Worm (Caenorhabditis elegans) whole organism, L1 larva: ENCODE results near the gene clec-68.

Experiments
- alr-1 ChIP-seq: fragments of 200-800 bp; sonication (Bioruptor generic); optimal IDR thresholded peaks from 2 replicates; lab custom pipeline; 2018; ENCODE audit warnings: borderline replicate concordance, mild to moderate bottlenecking, missing genetic modification characterization, missing compliant biosample characterization
- fkh-4 ChIP-seq: sonication (generic microtip); optimal IDR thresholded peaks from 2 replicates; lab custom pipeline; 2016; ENCODE audit warnings: missing compliant biosample characterization, missing genetic modification characterization, borderline replicate concordance
- isw-1 ChIP-seq: fragments of 200-800 bp; sonication (Bioruptor generic); IDR thresholded peaks from 2 replicates; pipeline ENCODE4 v1.3.6; 2022; ENCODE audit warnings: missing genetic modification characterization, missing compliant biosample characterization
- jun-1 ChIP-seq: fragments of 150-350 bp; optimal IDR thresholded peaks from 2 replicates; lab custom pipeline; 2014; ENCODE audit warnings: missing biosample characterization, missing genetic modification reagents, missing genetic modification characterization
- mdl-1 ChIP-seq, 2 experiments: fragments of 150-350 bp; optimal IDR thresholded peaks; 2 replicates each; lab custom pipeline; 2014 to 2017; ENCODE audit warnings: missing biosample characterization in 2 of 2, missing genetic modification characterization in 2 of 2, inconsistent platforms in 1 of 2
- nhr-11 ChIP-seq: fragments of 150-350 bp; optimal IDR thresholded peaks from 2 replicates; lab custom pipeline; 2014; ENCODE audit warnings: missing biosample characterization, missing genetic modification characterization

- TF ChIP-seq alr-1 (tag; lab: Kevin White, UChicago) (no peak), mdl-1 (tag; optimal IDR thresholded peaks at IDR 0.05; lab: Kevin White, UChicago) (no peak), fkh-4 (tag; lab: Kevin White, UChicago) (no peak), jun-1 (tag; lab: Kevin White, UChicago) (no peak), nhr-11 (no peak), isw-1 (GFP tag; lab: Robert Waterston, UW) (no peak)
Observed at ce11 chrIV:3906393-3906792, 19.8 kb upstream of the clec-68 start, which contains the start of gene F56D6.11.
